Worm (Caenorhabditis elegans): ENCODE results near the gene F53A2.9.

DNA sequence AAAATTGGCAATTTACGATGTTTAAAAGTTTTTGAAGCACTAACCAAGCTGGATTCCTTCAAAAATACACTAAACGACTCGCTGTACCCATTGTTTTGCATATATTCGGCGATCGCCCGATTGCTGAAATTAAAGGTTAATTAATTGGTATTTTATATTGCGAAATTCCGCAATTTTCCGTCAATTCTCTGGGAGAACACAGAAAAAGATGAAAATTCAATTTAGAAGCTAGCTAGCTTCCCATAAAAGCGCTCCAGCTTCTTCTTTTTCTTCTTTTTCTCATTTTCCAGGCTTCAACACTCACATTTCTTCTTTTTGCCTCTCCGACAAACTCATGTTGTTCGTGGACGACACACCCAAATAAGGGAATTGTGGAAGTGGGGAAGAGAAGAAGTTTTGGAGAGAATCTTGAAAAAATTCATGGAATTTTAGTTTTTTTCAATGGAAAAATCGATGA is 17.2 kb upstream of the F53A2.9 start, which contains the start of gene lis-1:
- TF ChIP-seq egrh-3 (GFP tag; IDR thresholded peaks at IDR 0.05) (no peak), ama-1 (optimal IDR thresholded peaks at IDR 0.05) (no peak), ama-1 (GFP tag; optimal IDR thresholded peaks at IDR 0.05) (no peak), snpc-1.1 (tag; optimal IDR thresholded peaks at IDR 0.05; ENCODE audit: insufficient read depth) (no peak), ztf-6 (GFP tag; IDR thresholded peaks at IDR 0.05) (no peak), ZK185.1 (tag; optimal IDR thresholded peaks at IDR 0.05; ENCODE audit: poor library complexity, severe bottlenecking) (no peak), K12H6.12 (tag; optimal IDR thresholded peaks at IDR 0.05) (no peak), snpc-4 (GFP tag; optimal IDR thresholded peaks at IDR 0.05) (no peak), snpc-4 (tag; optimal IDR thresholded peaks at IDR 0.05) (no peak), egl-18 (GFP tag; IDR thresholded peaks at IDR 0.05) (no peak), K11D2.4 (GFP tag; IDR thresholded peaks at IDR 0.05) (no peak), unc-62 (GFP tag; optimal IDR thresholded peaks at IDR 0.05) (no peak)
